Worm (Caenorhabditis elegans) whole organism, L4 larva: ENCODE data around the gene lido-17.

ENCODE experiments used
- D1046.2 ChIP-seq: fragments of 200-800 bp; sonication (Bioruptor generic); IDR thresholded peaks from 2 replicates; pipeline ENCODE4 v1.3.6; 2022; ENCODE audit warnings: missing genetic modification characterization, missing compliant biosample characterization
- R02D3.7 ChIP-seq: fragments of 150-350 bp; sonication (generic microtip); optimal IDR thresholded peaks from 3 replicates; lab custom pipeline; 2014; ENCODE audit warnings: missing biosample characterization, missing genetic modification characterization
- T20F7.1 ChIP-seq: fragments of 200-800 bp; sonication (Bioruptor generic); optimal IDR thresholded peaks from 2 replicates; lab custom pipeline; 2018; ENCODE audit warnings: mild to moderate bottlenecking, missing genetic modification characterization, missing compliant biosample characterization
- T26A8.4 ChIP-seq: fragments of 200-800 bp; sonication (Bioruptor generic); IDR thresholded peaks from 2 replicates; pipeline ENCODE4 v1.3.6; 2022; ENCODE audit warnings: missing genetic modification characterization, missing compliant biosample characterization
- Y48G9A.11 ChIP-seq: fragments of 200-800 bp; sonication (Bioruptor generic); IDR thresholded peaks from 2 replicates; pipeline ENCODE4 v1.3.6; 2022; ENCODE audit warnings: missing genetic modification reagents, missing genetic modification characterization, missing compliant biosample characterization
- ZK337.2 ChIP-seq: fragments of 200-800 bp; sonication (Bioruptor generic); IDR thresholded peaks from 2 replicates; pipeline ENCODE4 v1.3.6; 2022; ENCODE audit warnings: missing genetic modification reagents, missing genetic modification characterization, missing compliant biosample characterization
- aly-2 ChIP-seq: sonication (generic microtip); optimal IDR thresholded peaks from 2 replicates; lab custom pipeline; 2018; ENCODE audit warnings: missing biosample characterization, missing genetic modification characterization
- daf-16 ChIP-seq, 3 experiments: sonication (generic microtip); optimal IDR thresholded peaks; 2 replicates each; lab custom pipeline; 2016 to 2017; ENCODE audit warnings: missing genetic modification characterization in 3 of 3, missing genetic modification reagents in 3 of 3, mild to moderate bottlenecking in 2 of 3, missing compliant biosample characterization in 2 of 3, missing biosample characterization in 1 of 3, moderate library complexity in 1 of 3
- dmd-6 ChIP-seq: fragments of 200-800 bp; sonication (Bioruptor generic); IDR thresholded peaks from 2 replicates; pipeline ENCODE4 v1.3.6; 2022; ENCODE audit warnings: missing genetic modification reagents, missing genetic modification characterization, missing compliant biosample characterization
- dpl-1 ChIP-seq: fragments of 150-350 bp; optimal IDR thresholded peaks from 2 replicates; lab custom pipeline; 2014; ENCODE audit warnings: missing biosample characterization, missing genetic modification reagents, missing genetic modification characterization
- dve-1 ChIP-seq: sonication (generic microtip); optimal IDR thresholded peaks from 2 replicates; lab custom pipeline; 2017; ENCODE audit warnings: antibody characterized with exemption, mild to moderate bottlenecking, missing genetic modification characterization, missing compliant biosample characterization; ENCODE audit not compliant: insufficient read depth
- egl-27 ChIP-seq: sonication (generic microtip); optimal IDR thresholded peaks from 3 replicates; lab custom pipeline; 2017; ENCODE audit warnings: missing biosample characterization, missing genetic modification reagents, missing genetic modification characterization
- egl-43 ChIP-seq: fragments of 200-800 bp; sonication (Bioruptor generic); IDR thresholded peaks from 2 replicates; pipeline ENCODE4 v1.3.6; 2022; ENCODE audit warnings: missing genetic modification reagents, missing genetic modification characterization, missing compliant biosample characterization
- hif-1 ChIP-seq, 2 experiments: sonication (generic microtip); optimal IDR thresholded peaks; 2 replicates each; lab custom pipeline; 2016 to 2017; ENCODE audit warnings: missing compliant biosample characterization in 2 of 2, missing genetic modification characterization in 2 of 2, missing genetic modification reagents in 2 of 2, missing genotype in 2 of 2, mild to moderate bottlenecking in 1 of 2
- hlh-11 ChIP-seq: fragments of 200-800 bp; sonication (Bioruptor generic); optimal IDR thresholded peaks from 2 replicates; lab custom pipeline; 2018; ENCODE audit warnings: mild to moderate bottlenecking, missing genetic modification characterization, missing compliant biosample characterization
- hlh-30 ChIP-seq: sonication (generic microtip); optimal IDR thresholded peaks from 2 replicates; lab custom pipeline; 2017; ENCODE audit warnings: antibody characterized with exemption, mild to moderate bottlenecking, missing genetic modification characterization, missing compliant biosample characterization; ENCODE audit not compliant: insufficient read depth
- hmg-1.1 ChIP-seq: fragments of 200-800 bp; sonication (Bioruptor generic); IDR thresholded peaks from 2 replicates; pipeline ENCODE4 v1.3.6; 2022; ENCODE audit warnings: missing genetic modification reagents, missing genetic modification characterization, missing compliant biosample characterization
- lin-29 ChIP-seq: fragments of 200-800 bp; sonication (Bioruptor generic); IDR thresholded peaks from 2 replicates; pipeline ENCODE4 v1.3.6; 2022; ENCODE audit warnings: missing genetic modification reagents, missing genetic modification characterization, missing compliant biosample characterization
- lin-38 ChIP-seq: fragments of 200-800 bp; sonication (Bioruptor generic); IDR thresholded peaks from 2 replicates; pipeline ENCODE4 v1.3.6; 2022; ENCODE audit warnings: missing genetic modification reagents, missing genetic modification characterization, missing compliant biosample characterization
- lsy-2 ChIP-seq, 2 experiments: fragments of 150-350 bp in 1 of 2; sonication (generic microtip) in 1 of 2; optimal IDR thresholded peaks; 2 replicates each; lab custom pipeline; 2014 to 2017; ENCODE audit warnings: missing biosample characterization in 2 of 2, missing genetic modification characterization in 2 of 2
- mdl-1 ChIP-seq, 2 experiments: fragments of 150-350 bp in 1 of 2; sonication (generic microtip) in 1 of 2; optimal IDR thresholded peaks; 2 replicates each; lab custom pipeline; 2014 to 2017; ENCODE audit warnings: missing biosample characterization in 2 of 2, missing genetic modification characterization in 2 of 2
- mep-1 ChIP-seq: fragments of 150-350 bp; sonication (generic microtip); optimal IDR thresholded peaks from 3 replicates; lab custom pipeline; 2014; ENCODE audit warnings: missing biosample characterization, missing genetic modification characterization
- mes-2 ChIP-seq: sonication (generic microtip); optimal IDR thresholded peaks from 2 replicates; lab custom pipeline; 2016; ENCODE audit warnings: missing genotype, mild to moderate bottlenecking, missing genetic modification characterization, missing compliant biosample characterization; ENCODE audit not compliant: poor library complexity, severe bottlenecking
- mxl-2 ChIP-seq: fragments of 200-800 bp; sonication (Bioruptor generic); conservative IDR thresholded peaks from 2 replicates; pipeline ENCODE4 v1.3.6; 2022; ENCODE audit warnings: missing genetic modification reagents, missing genetic modification characterization, missing compliant biosample characterization
- mxl-3 ChIP-seq: fragments of 200-800 bp; sonication (Bioruptor generic); optimal IDR thresholded peaks from 2 replicates; lab custom pipeline; 2018; ENCODE audit warnings: mild to moderate bottlenecking, missing genetic modification characterization, missing compliant biosample characterization
- nhr-11 ChIP-seq: fragments of 150-350 bp; optimal IDR thresholded peaks from 2 replicates; lab custom pipeline; 2014; ENCODE audit warnings: missing biosample characterization, missing genetic modification characterization
- nhr-111 ChIP-seq: fragments of 200-800 bp; sonication (Bioruptor generic); optimal IDR thresholded peaks from 2 replicates; lab custom pipeline; 2018; ENCODE audit warnings: mild to moderate bottlenecking, missing genetic modification characterization, missing compliant biosample characterization
- nhr-25 ChIP-seq: sonication (generic microtip); optimal IDR thresholded peaks from 2 replicates; lab custom pipeline; 2017; ENCODE audit warnings: missing genetic modification characterization, mild to moderate bottlenecking, missing compliant biosample characterization, antibody characterized with exemption, moderate library complexity, borderline replicate concordance; ENCODE audit not compliant: insufficient read depth
- nhr-28 ChIP-seq: fragments of 150-350 bp; optimal IDR thresholded peaks from 2 replicates; lab custom pipeline; 2014; ENCODE audit warnings: missing biosample characterization, missing genetic modification characterization
- nhr-41 ChIP-seq: fragments of 200-800 bp; sonication (Bioruptor generic); IDR thresholded peaks from 2 replicates; pipeline ENCODE4 v1.3.6; 2022; ENCODE audit warnings: missing genetic modification reagents, missing genetic modification characterization, missing compliant biosample characterization
- nhr-77 ChIP-seq: fragments of 150-350 bp; optimal IDR thresholded peaks from 2 replicates; lab custom pipeline; 2014; ENCODE audit warnings: missing biosample characterization, missing genetic modification characterization
- pha-4 ChIP-seq, 2 experiments: fragments of 150-350 bp in 1 of 2; fragments of 200-800 bp in 1 of 2; sonication (Bioruptor generic) in 1 of 2; IDR thresholded peaks in 1 of 2; optimal IDR thresholded peaks in 1 of 2; 2 replicates each; pipeline versions ENCODE4 v1.3.6 to Lab custom; 2014 to 2022; ENCODE audit warnings: missing genetic modification characterization in 2 of 2, missing genetic modification reagents in 2 of 2, missing biosample characterization in 1 of 2, missing compliant biosample characterization in 1 of 2
- pqm-1 ChIP-seq: sonication (generic microtip); optimal IDR thresholded peaks from 2 replicates; lab custom pipeline; 2017; ENCODE audit warnings: missing biosample characterization, missing genetic modification characterization
- unc-62 ChIP-seq, 3 experiments: fragments of 150-350 bp in 1 of 3; sonication (generic microtip); optimal IDR thresholded peaks in 2 of 3; peaks in 1 of 3; 1 replicate in 1 of 3; 2 replicates in 2 of 3; lab custom pipeline; 2014 to 2017; ENCODE audit warnings: missing biosample characterization in 3 of 3, missing genetic modification characterization in 3 of 3, missing genetic modification reagents in 3 of 3, missing genotype in 1 of 3
- ztf-7 ChIP-seq: fragments of 150-350 bp; optimal IDR thresholded peaks from 2 replicates; lab custom pipeline; 2014; ENCODE audit warnings: missing biosample characterization, missing genetic modification characterization

The lido-17 gene

ce11 chrII:9356723-9357122, 35.9 kb downstream of the lido-17 start:
- TF ChIP-seq mdl-1 (tag; optimal IDR thresholded peaks at IDR 0.05; lab: Kevin White, UChicago) (peak in 1 of 2 experiments; percentile 72), nhr-28 (tag; lab: Kevin White, UChicago) (peak; percentile 71), hlh-11 (tag; lab: Kevin White, UChicago) (peak; percentile 76), nhr-41 (no peak), pha-4 (GFP tag; IDR thresholded peaks at IDR 0.05; lab: Robert Waterston, UW) (0 out of 2 replicates have a peak, but pooled peaks have one; percentile 30), pha-4 (tag; optimal IDR thresholded peaks at IDR 0.05; lab: Kevin White, UChicago) (no peak), dve-1 (tag; lab: Kevin White, UChicago) (peak; percentile 16), ztf-7 (tag; lab: Kevin White, UChicago) (peak; percentile 1), D1046.2 (GFP tag; lab: Robert Waterston, UW) (no peak), nhr-111 (GFP tag; lab: Kevin White, UChicago) (no peak), lsy-2 (tag; optimal IDR thresholded peaks at IDR 0.05; lab: Kevin White, UChicago) (peak in 1 of 2 experiments; percentile 47), mxl-2 (GFP tag; lab: Robert Waterston, UW) (no peak), lin-29 (GFP tag; lab: Robert Waterston, UW) (no peak), T26A8.4 (GFP tag; lab: Robert Waterston, UW) (0 out of 2 replicates have a peak, but pooled peaks have one; percentile 30), hmg-1.1 (GFP tag; lab: Robert Waterston, UW) (peak; percentile 78), R02D3.7 (tag; lab: Kevin White, UChicago) (no peak), mep-1 (tag; lab: Kevin White, UChicago) (peak; percentile 67), hif-1 (tag; optimal IDR thresholded peaks at IDR 0.05; lab: Kevin White, UChicago) (peak in 1 of 2 experiments; percentile 56), mes-2 (tag; lab: Kevin White, UChicago) (peak; percentile 19), nhr-11 (peak; percentile 7), egl-43 (GFP tag; lab: Robert Waterston, UW) (peak; percentile 53; the same call in 1 of the 2 replicates), dpl-1 (GFP tag; lab: Kevin White, UChicago) (peak; percentile 19), nhr-25 (tag; lab: Kevin White, UChicago) (peak; percentile 21), unc-62 (GFP tag; optimal IDR thresholded peaks at IDR 0.05 in 1 of 2; lab: Kevin White, UChicago) (peak in 1 of 2 experiments; percentile 43), unc-62 (tag; optimal IDR thresholded peaks at IDR 0.05; lab: Kevin White, UChicago) (no peak), dmd-6 (GFP tag; lab: Robert Waterston, UW) (peak; percentile 28; the same call in 1 of the 2 replicates), pqm-1 (tag; lab: Kevin White, UChicago) (no peak), lin-38 (GFP tag; lab: Robert Waterston, UW) (peak; percentile 35; the same call in 1 of the 2 replicates), mxl-3 (GFP tag; lab: Kevin White, UChicago) (peak; percentile 90), hlh-30 (peak; percentile 57), ZK337.2 (GFP tag; lab: Robert Waterston, UW) (no peak)

DNA sequence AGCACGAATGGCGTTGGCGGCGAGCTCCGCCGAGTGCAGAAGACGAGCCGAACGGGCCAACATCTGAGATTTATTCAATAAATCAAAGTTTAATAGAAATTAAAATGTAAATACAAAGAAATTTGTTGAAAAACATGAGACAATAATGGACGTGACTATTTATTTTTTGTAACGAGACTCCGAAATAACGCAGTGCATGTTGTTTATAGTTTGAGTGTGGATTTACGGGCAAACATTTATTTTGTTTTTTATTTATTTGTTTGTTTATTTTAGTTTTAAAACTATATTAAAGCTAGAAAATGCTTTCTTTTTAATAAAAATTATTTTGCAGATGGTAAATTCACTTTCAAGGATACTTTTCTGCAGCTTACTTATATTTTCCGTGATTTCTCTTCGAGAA, 40.0 kb downstream of the lido-17 start, which contains the start of the genes sdhb-1 and cup-15:
Gene sdhb-1, minus strand, starts transcription at position 63 of the 400 bp plus-strand sequence.
Gene cup-15, plus strand, starts transcription at position 332 of the 400 bp plus-strand sequence.
- TF ChIP-seq hlh-30 (peak; percentile 25), R02D3.7 (tag; lab: Kevin White, UChicago) (peak; percentile 76), mxl-3 (GFP tag; lab: Kevin White, UChicago) (no peak), nhr-77 (tag; lab: Kevin White, UChicago) (peak; percentile 3), hif-1 (tag; optimal IDR thresholded peaks at IDR 0.05; lab: Kevin White, UChicago) (peak in 1 of 2 experiments; percentile 88), aly-2 (tag; lab: Kevin White, UChicago) (no peak), lsy-2 (tag; optimal IDR thresholded peaks at IDR 0.05; lab: Kevin White, UChicago) (peak in 1 of 2 experiments; percentile 41), T20F7.1 (GFP tag; lab: Kevin White, UChicago) (peak; percentile 91), egl-27 (tag; lab: Kevin White, UChicago) (no peak), Y48G9A.11 (GFP tag; lab: Robert Waterston, UW) (peak; percentile 73), daf-16 (GFP tag; optimal IDR thresholded peaks at IDR 0.05; lab: Kevin White, UChicago) (no peak), daf-16 (tag; optimal IDR thresholded peaks at IDR 0.05; lab: Kevin White, UChicago) (peak; percentile 27)
